Worm (Caenorhabditis elegans) whole organism, L1 larva: ENCODE data around the gene F29B9.8.

Experiments used
- C34B4.2 ChIP-seq: sonication (generic microtip); optimal IDR thresholded peaks from 2 replicates; lab custom pipeline; 2017; ENCODE audit warnings: mild to moderate bottlenecking, missing genetic modification characterization, missing compliant biosample characterization
- ces-1 ChIP-seq: fragments of 150-350 bp; optimal IDR thresholded peaks from 2 replicates; lab custom pipeline; 2014; ENCODE audit warnings: missing biosample characterization, missing genetic modification reagents, missing genetic modification characterization
- dpl-1 ChIP-seq, 3 experiments: fragments of 150-350 bp in 2 of 3; sonication (generic microtip) in 1 of 3; optimal IDR thresholded peaks; 2 replicates each; lab custom pipeline; 2014 to 2017; ENCODE audit warnings: missing biosample characterization in 3 of 3, missing genetic modification characterization in 3 of 3, missing genetic modification reagents in 3 of 3
- egl-13 ChIP-seq: sonication (generic microtip); optimal IDR thresholded peaks from 2 replicates; lab custom pipeline; 2016; ENCODE audit warnings: missing genotype, missing genetic modification reagents, missing genetic modification characterization, missing compliant biosample characterization
- elt-2 ChIP-seq: sonication (generic microtip); optimal IDR thresholded peaks from 2 replicates; lab custom pipeline; 2016; ENCODE audit warnings: missing genetic modification characterization, mild to moderate bottlenecking, inconsistent platforms, missing compliant biosample characterization, missing genetic modification reagents
- hlh-4 ChIP-seq: sonication (generic microtip); optimal IDR thresholded peaks from 2 replicates; lab custom pipeline; 2016; ENCODE audit warnings: mild to moderate bottlenecking, missing genetic modification characterization, missing compliant biosample characterization
- irx-1 ChIP-seq: sonication (generic microtip); optimal IDR thresholded peaks from 2 replicates; lab custom pipeline; 2016; ENCODE audit warnings: missing genetic modification characterization, missing compliant biosample characterization
- lsy-2 ChIP-seq, 2 experiments: fragments of 150-350 bp; optimal IDR thresholded peaks; 2 replicates each; lab custom pipeline; 2014; ENCODE audit warnings: missing biosample characterization in 2 of 2, missing genetic modification characterization in 2 of 2
- nhr-237 ChIP-seq: fragments of 150-350 bp; optimal IDR thresholded peaks from 2 replicates; lab custom pipeline; 2014; ENCODE audit warnings: missing biosample characterization, missing genetic modification characterization
- nhr-28 ChIP-seq: fragments of 150-350 bp; optimal IDR thresholded peaks from 2 replicates; lab custom pipeline; 2014; ENCODE audit warnings: missing biosample characterization, missing genetic modification characterization
- pag-3 ChIP-seq: sonication (generic microtip); optimal IDR thresholded peaks from 2 replicates; lab custom pipeline; 2017; ENCODE audit warnings: missing genetic modification characterization, mild to moderate bottlenecking, missing compliant biosample characterization, antibody characterized with exemption, borderline replicate concordance; ENCODE audit not compliant: insufficient read depth
- pqm-1 ChIP-seq: sonication (generic microtip); optimal IDR thresholded peaks from 3 replicates; lab custom pipeline; 2017; ENCODE audit warnings: missing biosample characterization, missing genetic modification characterization
- unc-62 ChIP-seq: fragments of 150-350 bp; optimal IDR thresholded peaks from 2 replicates; lab custom pipeline; 2014; ENCODE audit warnings: missing biosample characterization, missing genetic modification reagents, missing genetic modification characterization
- ztf-11 ChIP-seq, 2 experiments: sonication (generic microtip); optimal IDR thresholded peaks; 2 replicates each; lab custom pipeline; 2016 to 2017; ENCODE audit warnings: missing genetic modification characterization in 2 of 2, missing biosample characterization in 1 of 2, missing compliant biosample characterization in 1 of 2

DNA sequence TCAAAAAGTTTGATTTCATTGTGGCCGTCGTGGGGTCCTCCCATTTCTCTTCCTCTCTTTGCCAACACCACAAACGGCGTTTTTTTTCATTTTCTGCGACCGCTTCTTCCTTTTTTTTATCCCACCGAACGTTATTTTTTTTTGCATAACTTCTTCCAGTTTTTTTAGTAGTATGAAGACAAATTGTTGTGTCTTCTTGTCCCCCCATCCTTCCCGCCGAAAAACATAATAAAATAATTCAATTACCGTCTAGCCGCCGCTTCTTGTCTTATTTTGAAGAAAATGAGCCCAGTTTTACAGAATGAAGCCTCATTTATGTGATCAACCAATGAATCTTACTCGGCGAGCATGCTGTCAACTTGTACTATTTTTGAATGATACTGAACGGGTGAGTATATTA lies 21.8 kb downstream of the F29B9.8 start, which contains the start of gene F29B9.12:
- TF ChIP-seq pag-3 (tag; lab: Kevin White, UChicago) (no peak), nhr-237 (tag; lab: Kevin White, UChicago) (no peak), hlh-4 (no peak), nhr-28 (tag; lab: Kevin White, UChicago) (no peak), pqm-1 (tag; lab: Kevin White, UChicago) (no peak), C34B4.2 (tag; lab: Kevin White, UChicago) (no peak), egl-13 (tag; lab: Kevin White, UChicago) (no peak), ces-1 (GFP tag; lab: Kevin White, UChicago) (no peak), lsy-2 (tag; optimal IDR thresholded peaks at IDR 0.05; lab: Kevin White, UChicago) (no peak), dpl-1 (GFP tag; optimal IDR thresholded peaks at IDR 0.05; lab: Kevin White, UChicago) (no peak), elt-2 (tag; lab: Kevin White, UChicago) (no peak), irx-1 (tag; lab: Kevin White, UChicago) (no peak), unc-62 (GFP tag; lab: Kevin White, UChicago) (no peak), ztf-11 (tag; optimal IDR thresholded peaks at IDR 0.05; lab: Kevin White, UChicago) (no peak)
